Worm (Caenorhabditis elegans) whole organism, early embryonic: ENCODE measurements around the gene cdc-50.B.

Source experiments
- B0310.2 ChIP-seq: sonication (generic microtip); optimal IDR thresholded peaks from 2 replicates; lab custom pipeline; 2016; ENCODE audit warnings: mild to moderate bottlenecking, missing genetic modification characterization, missing compliant biosample characterization
- ama-1 ChIP-seq: fragments of 150-350 bp; optimal IDR thresholded peaks from 2 replicates; lab custom pipeline; 2014
- ceh-13 ChIP-seq: fragments of 200-800 bp; sonication (Bioruptor generic); optimal IDR thresholded peaks from 2 replicates; lab custom pipeline; 2018; ENCODE audit warnings: mild to moderate bottlenecking, missing genetic modification characterization, missing compliant biosample characterization
- ceh-36 ChIP-seq: sonication (generic microtip); optimal IDR thresholded peaks from 2 replicates; lab custom pipeline; 2016; ENCODE audit warnings: missing genetic modification characterization, inconsistent platforms, missing compliant biosample characterization
- ets-7 ChIP-seq: sonication (generic microtip); optimal IDR thresholded peaks from 2 replicates; lab custom pipeline; 2016; ENCODE audit warnings: missing genotype, missing genetic modification characterization, missing compliant biosample characterization
- flt-1 ChIP-seq: fragments of 200-800 bp; sonication (Bioruptor generic); IDR thresholded peaks from 2 replicates; pipeline ENCODE4 v1.3.6; 2022; ENCODE audit warnings: missing genetic modification characterization, missing compliant biosample characterization
- hmbx-1 ChIP-seq: sonication (generic microtip); optimal IDR thresholded peaks from 2 replicates; lab custom pipeline; 2016; ENCODE audit warnings: mild to moderate bottlenecking, missing genetic modification characterization, missing compliant biosample characterization
- hmg-4 ChIP-seq: fragments of 200-800 bp; sonication (Bioruptor generic); optimal IDR thresholded peaks from 2 replicates; lab custom pipeline; 2018; ENCODE audit warnings: mild to moderate bottlenecking, missing genetic modification characterization, missing compliant biosample characterization
- hnd-1 ChIP-seq: sonication (generic microtip); optimal IDR thresholded peaks from 2 replicates; lab custom pipeline; 2016; ENCODE audit warnings: missing genetic modification characterization, missing compliant biosample characterization
- pes-1 ChIP-seq: fragments of 200-800 bp; sonication (Bioruptor generic); IDR thresholded peaks from 2 replicates; pipeline ENCODE4 v1.3.6; 2022; ENCODE audit warnings: missing genetic modification reagents, missing genetic modification characterization, missing compliant biosample characterization
- scrt-1 ChIP-seq: fragments of 200-800 bp; sonication (Bioruptor generic); IDR thresholded peaks from 2 replicates; pipeline ENCODE4 v1.3.6; 2022; ENCODE audit warnings: missing genetic modification characterization, missing compliant biosample characterization
- tbx-11 ChIP-seq: fragments of 200-800 bp; sonication (Bioruptor generic); IDR thresholded peaks from 2 replicates; pipeline ENCODE4 v1.3.6; 2022; ENCODE audit warnings: missing genetic modification characterization, missing compliant biosample characterization
- tra-4 ChIP-seq: sonication (generic microtip); optimal IDR thresholded peaks from 2 replicates; lab custom pipeline; 2017; ENCODE audit warnings: missing genetic modification characterization, missing compliant biosample characterization

- TF ChIP-seq ceh-36 (tag; lab: Kevin White, UChicago) (no peak), tra-4 (tag; lab: Kevin White, UChicago) (no peak), hmg-4 (no peak), scrt-1 (GFP tag; lab: Robert Waterston, UW) (no peak), ama-1 (lab: Kevin White, UChicago) (no peak), ets-7 (tag; lab: Kevin White, UChicago) (no peak), tbx-11 (GFP tag; lab: Robert Waterston, UW) (no peak), B0310.2 (tag; lab: Kevin White, UChicago) (no peak), ceh-13 (GFP tag; lab: Kevin White, UChicago) (no peak), hmbx-1 (tag; lab: Kevin White, UChicago) (no peak), flt-1 (GFP tag; lab: Robert Waterston, UW) (no peak), hnd-1 (tag; lab: Kevin White, UChicago) (no peak), pes-1 (GFP tag; lab: Robert Waterston, UW) (no peak)
Measured at ce11 chrIV:8723720-8724119, 40.9 kb upstream of the cdc-50.B start, which contains the start of gene F21D5.9.
